Fruit fly (Drosophila melanogaster): Measurements from ENCODE around the gene CG43739.

The CG43739 gene

dm6 chr2L:20891188-20891587 is 27.5 kb downstream of the CG43739 start (continued):
- TF ChIP-seq CG11247 (GFP tag; IDR thresholded peaks at IDR 0.05) (peak; percentile 36; the same call in 1 of the 2 replicates), CG11504 (tag; optimal IDR thresholded peaks at IDR 0.05) (peak; percentile 8), vvl (GFP tag; IDR thresholded peaks at IDR 0.05) (peak; percentile 50), Nf-YA (GFP tag; IDR thresholded peaks at IDR 0.05) (no peak), amos (GFP tag; IDR thresholded peaks at IDR 0.05; ENCODE audit: partially characterized antibody) (no peak), CG14014 (GFP tag; IDR thresholded peaks at IDR 0.05) (peak; percentile 16; the same call in 1 of the 2 replicates), CHES-1-like (GFP tag; optimal IDR thresholded peaks at IDR 0.05) (no peak), cato (GFP tag; optimal IDR thresholded peaks at IDR 0.05; ENCODE audit: borderline replicate concordance) (no peak), row (GFP tag; IDR thresholded peaks at IDR 0.05) (peak; percentile 54), CG10654 (GFP tag; optimal IDR thresholded peaks at IDR 0.05) (no peak), crol (GFP tag; IDR thresholded peaks at IDR 0.05) (no peak), Xbp1 (GFP tag; optimal IDR thresholded peaks at IDR 0.05) (peak; percentile 12), CG9437 (GFP tag; optimal IDR thresholded peaks at IDR 0.05) (no peak), CTCF (GFP tag; optimal IDR thresholded peaks at IDR 0.05) (no peak), CG1024 (GFP tag; IDR thresholded peaks at IDR 0.05) (peak; percentile 26; the same call in 1 of the 2 replicates), so (GFP tag; IDR thresholded peaks at IDR 0.05) (no peak), fd96Cb (tag; optimal IDR thresholded peaks at IDR 0.05) (no peak), chm (GFP tag; IDR thresholded peaks at IDR 0.05) (0 out of 2 replicates have a peak, but pooled peaks have one; percentile 42), nerfin-1 (tag; optimal IDR thresholded peaks at IDR 0.05) (no peak), danr (GFP tag; IDR thresholded peaks at IDR 0.05) (no peak), sens-2 (GFP tag; IDR thresholded peaks at IDR 0.05) (no peak), corto (GFP tag; optimal IDR thresholded peaks at IDR 0.05) (no peak), ERR (GFP tag; optimal IDR thresholded peaks at IDR 0.05) (no peak), CG14441 (GFP tag; IDR thresholded peaks at IDR 0.05) (peak; percentile 53; the same call in 1 of the 2 replicates), Blimp-1 (GFP tag; optimal IDR thresholded peaks at IDR 0.05) (peak; percentile 10), CG2120 (GFP tag; optimal IDR thresholded peaks at IDR 0.05) (peak; percentile 7), abd-A (tag; optimal IDR thresholded peaks at IDR 0.05) (peak; percentile 57), CG31441 (GFP tag; IDR thresholded peaks at IDR 0.05) (no peak), lov (optimal IDR thresholded peaks at IDR 0.05) (no peak), lov (GFP tag; IDR thresholded peaks at IDR 0.05) (no peak), odd (GFP tag; optimal IDR thresholded peaks at IDR 0.05) (no peak), CG11398 (GFP tag; optimal IDR thresholded peaks at IDR 0.05) (no peak), Drgx (GFP tag; IDR thresholded peaks at IDR 0.05) (peak; percentile 61), CG7839 (tag; optimal IDR thresholded peaks at IDR 0.05) (peak; percentile 10), Dref (GFP tag; IDR thresholded peaks at IDR 0.05) (no peak), CG15601 (tag; optimal IDR thresholded peaks at IDR 0.05) (no peak), CG7357 (GFP tag; IDR thresholded peaks at IDR 0.05) (no peak), shn (GFP tag; optimal IDR thresholded peaks at IDR 0.05) (no peak), Myb (GFP tag; optimal IDR thresholded peaks at IDR 0.05) (no peak), CG15514 (GFP tag; optimal IDR thresholded peaks at IDR 0.05) (no peak), dimm (GFP tag; IDR thresholded peaks at IDR 0.05) (no peak), bbx (GFP tag; IDR thresholded peaks at IDR 0.05; ENCODE audit: partially characterized antibody) (no peak), Kr (GFP tag; optimal IDR thresholded peaks at IDR 0.05) (no peak), dysf (GFP tag; IDR thresholded peaks at IDR 0.05) (peak; percentile 25; the same call in 1 of the 3 replicates), lmd (GFP tag; IDR thresholded peaks at IDR 0.05) (peak; percentile 25; the same call in 1 of the 2 replicates), CG15011 (GFP tag; optimal IDR thresholded peaks at IDR 0.05) (no peak), CG32532 (GFP tag; IDR thresholded peaks at IDR 0.05) (no peak), CG10321 (GFP tag; IDR thresholded peaks at IDR 0.05) (no peak), jigr1 (GFP tag; IDR thresholded peaks at IDR 0.05) (no peak), Rfx (GFP tag; IDR thresholded peaks at IDR 0.05) (peak; percentile 43; the same call in 1 of the 2 replicates), CG32767 (GFP tag; IDR thresholded peaks at IDR 0.05) (0 out of 2 replicates have a peak, but pooled peaks have one; percentile 20), Doc3 (GFP tag; IDR thresholded peaks at IDR 0.05; ENCODE audit: partially characterized antibody) (no peak)
